Worm (Caenorhabditis elegans) whole organism, mixed stage, embryonic: ENCODE data around the gene asna-1.
A peak's percentile ranks its signal among the peaks of the same experiment; 100 is the strongest.

ENCODE experiments used
- M03D4.4 ChIP-seq: sonication (generic microtip); optimal IDR thresholded peaks from 2 replicates; lab custom pipeline; 2017; ENCODE audit warnings: mild to moderate bottlenecking, missing genetic modification characterization, missing compliant biosample characterization
- bed-3 ChIP-seq: fragments of 200-800 bp; sonication (Bioruptor generic); optimal IDR thresholded peaks from 3 replicates; lab custom pipeline; 2018; ENCODE audit warnings: mild to moderate bottlenecking, missing genetic modification characterization, moderate library complexity, missing compliant biosample characterization
- blmp-1 ChIP-seq: fragments of 150-350 bp; optimal IDR thresholded peaks from 2 replicates; lab custom pipeline; 2014; ENCODE audit warnings: missing biosample characterization, missing genetic modification characterization
- ceh-39 ChIP-seq: fragments of 150-350 bp; optimal IDR thresholded peaks from 2 replicates; lab custom pipeline; 2014; ENCODE audit warnings: missing biosample characterization, missing genetic modification characterization
- ceh-43 ChIP-seq: fragments of 200-800 bp; sonication (Bioruptor generic); optimal IDR thresholded peaks from 2 replicates; lab custom pipeline; 2018; ENCODE audit warnings: mild to moderate bottlenecking, missing genetic modification characterization, moderate library complexity, missing compliant biosample characterization
- ceh-83 ChIP-seq: fragments of 200-800 bp; sonication (Bioruptor generic); optimal IDR thresholded peaks from 2 replicates; lab custom pipeline; 2018; ENCODE audit warnings: mild to moderate bottlenecking, missing genetic modification characterization, missing compliant biosample characterization
- ces-1 ChIP-seq: fragments of 150-350 bp; optimal IDR thresholded peaks from 2 replicates; lab custom pipeline; 2014; ENCODE audit warnings: missing biosample characterization, missing genetic modification reagents, missing genetic modification characterization
- cnd-1 ChIP-seq: fragments of 200-800 bp; sonication (Bioruptor generic); optimal IDR thresholded peaks from 2 replicates; lab custom pipeline; 2018; ENCODE audit warnings: mild to moderate bottlenecking, missing genetic modification characterization, missing compliant biosample characterization
- drap-1 ChIP-seq: fragments of 200-800 bp; sonication (Bioruptor generic); optimal IDR thresholded peaks from 3 replicates; lab custom pipeline; 2018; ENCODE audit warnings: mild to moderate bottlenecking, missing genetic modification characterization, missing compliant biosample characterization
- elt-1 ChIP-seq: sonication (generic microtip); optimal IDR thresholded peaks from 2 replicates; lab custom pipeline; 2017; ENCODE audit warnings: missing genetic modification characterization, mild to moderate bottlenecking, missing compliant biosample characterization, antibody characterized with exemption, moderate library complexity, borderline replicate concordance; ENCODE audit not compliant: insufficient read depth
- elt-3 ChIP-seq: fragments of 150-350 bp; optimal IDR thresholded peaks from 2 replicates; lab custom pipeline; 2014; ENCODE audit warnings: missing biosample characterization, missing genetic modification characterization
- flh-1 ChIP-seq: fragments of 200-800 bp; sonication (Bioruptor generic); optimal IDR thresholded peaks from 2 replicates; lab custom pipeline; 2018; ENCODE audit warnings: mild to moderate bottlenecking, missing genetic modification characterization, moderate library complexity, missing compliant biosample characterization
- ham-2 ChIP-seq: fragments of 200-800 bp; sonication (Bioruptor generic); optimal IDR thresholded peaks from 2 replicates; lab custom pipeline; 2018; ENCODE audit warnings: mild to moderate bottlenecking, missing genetic modification characterization, missing compliant biosample characterization
- hlh-1 ChIP-seq: fragments of 150-350 bp; optimal IDR thresholded peaks from 2 replicates; lab custom pipeline; 2014; ENCODE audit warnings: missing biosample characterization, missing genetic modification reagents, missing genetic modification characterization
- lin-13 ChIP-seq: fragments of 150-350 bp; optimal IDR thresholded peaks from 2 replicates; lab custom pipeline; 2014; ENCODE audit warnings: missing biosample characterization, missing genetic modification characterization
- lsy-2 ChIP-seq: fragments of 150-350 bp; optimal IDR thresholded peaks from 2 replicates; lab custom pipeline; 2014; ENCODE audit warnings: missing biosample characterization, missing genetic modification characterization
- mab-5 ChIP-seq: fragments of 150-350 bp; optimal IDR thresholded peaks from 2 replicates; lab custom pipeline; 2014; ENCODE audit warnings: missing biosample characterization, missing genetic modification characterization
- mep-1 ChIP-seq: fragments of 150-350 bp; optimal IDR thresholded peaks from 2 replicates; lab custom pipeline; 2017; ENCODE audit warnings: missing biosample characterization, missing genetic modification reagents, missing genetic modification characterization, inconsistent platforms
- mls-2 ChIP-seq: sonication (generic microtip); optimal IDR thresholded peaks from 2 replicates; lab custom pipeline; 2016; ENCODE audit warnings: mild to moderate bottlenecking, missing genetic modification characterization, moderate library complexity, missing compliant biosample characterization
- nhr-12 ChIP-seq: fragments of 150-350 bp; optimal IDR thresholded peaks from 2 replicates; lab custom pipeline; 2014; ENCODE audit warnings: missing biosample characterization, missing genetic modification characterization
- nhr-2 ChIP-seq: fragments of 150-350 bp; optimal IDR thresholded peaks from 2 replicates; lab custom pipeline; 2014; ENCODE audit warnings: missing biosample characterization, missing genetic modification characterization
- nhr-237 ChIP-seq: fragments of 150-350 bp; optimal IDR thresholded peaks from 2 replicates; lab custom pipeline; 2014; ENCODE audit warnings: missing biosample characterization, missing genetic modification characterization
- nhr-28 ChIP-seq: fragments of 150-350 bp; optimal IDR thresholded peaks from 2 replicates; lab custom pipeline; 2014; ENCODE audit warnings: missing biosample characterization, missing genetic modification characterization
- nhr-76 ChIP-seq: sonication (generic microtip); optimal IDR thresholded peaks from 2 replicates; lab custom pipeline; 2017; ENCODE audit warnings: missing biosample characterization, missing genetic modification characterization
- pha-4 ChIP-seq: fragments of 150-350 bp; optimal IDR thresholded peaks from 2 replicates; lab custom pipeline; 2018; ENCODE audit warnings: missing biosample characterization, missing genetic modification reagents, missing genetic modification characterization
- sptf-1 ChIP-seq: sonication (generic microtip); optimal IDR thresholded peaks from 2 replicates; lab custom pipeline; 2017; ENCODE audit warnings: mild to moderate bottlenecking, missing genetic modification characterization, moderate library complexity, missing compliant biosample characterization
- tbx-8 ChIP-seq: fragments of 200-800 bp; sonication (Bioruptor generic); optimal IDR thresholded peaks from 2 replicates; lab custom pipeline; 2018; ENCODE audit warnings: mild to moderate bottlenecking, missing genetic modification characterization, moderate library complexity, missing compliant biosample characterization
- unc-120 ChIP-seq: sonication (generic microtip); optimal IDR thresholded peaks from 2 replicates; lab custom pipeline; 2017; ENCODE audit warnings: missing genetic modification characterization, missing compliant biosample characterization; ENCODE audit not compliant: poor library complexity, severe bottlenecking
- unc-39 ChIP-seq: fragments of 150-350 bp; optimal IDR thresholded peaks from 2 replicates; lab custom pipeline; 2014; ENCODE audit warnings: missing biosample characterization, missing genetic modification characterization
- unc-62 ChIP-seq: fragments of 150-350 bp; optimal IDR thresholded peaks from 2 replicates; lab custom pipeline; 2014; ENCODE audit warnings: missing biosample characterization, missing genetic modification reagents, missing genetic modification characterization
- zip-8 ChIP-seq: fragments of 150-350 bp; optimal IDR thresholded peaks from 2 replicates; lab custom pipeline; 2014; ENCODE audit warnings: missing biosample characterization, missing genetic modification characterization
- ztf-11 ChIP-seq: fragments of 150-350 bp; optimal IDR thresholded peaks from 2 replicates; lab custom pipeline; 2014; ENCODE audit warnings: missing biosample characterization, missing genetic modification characterization

Gene asna-1

DNA sequence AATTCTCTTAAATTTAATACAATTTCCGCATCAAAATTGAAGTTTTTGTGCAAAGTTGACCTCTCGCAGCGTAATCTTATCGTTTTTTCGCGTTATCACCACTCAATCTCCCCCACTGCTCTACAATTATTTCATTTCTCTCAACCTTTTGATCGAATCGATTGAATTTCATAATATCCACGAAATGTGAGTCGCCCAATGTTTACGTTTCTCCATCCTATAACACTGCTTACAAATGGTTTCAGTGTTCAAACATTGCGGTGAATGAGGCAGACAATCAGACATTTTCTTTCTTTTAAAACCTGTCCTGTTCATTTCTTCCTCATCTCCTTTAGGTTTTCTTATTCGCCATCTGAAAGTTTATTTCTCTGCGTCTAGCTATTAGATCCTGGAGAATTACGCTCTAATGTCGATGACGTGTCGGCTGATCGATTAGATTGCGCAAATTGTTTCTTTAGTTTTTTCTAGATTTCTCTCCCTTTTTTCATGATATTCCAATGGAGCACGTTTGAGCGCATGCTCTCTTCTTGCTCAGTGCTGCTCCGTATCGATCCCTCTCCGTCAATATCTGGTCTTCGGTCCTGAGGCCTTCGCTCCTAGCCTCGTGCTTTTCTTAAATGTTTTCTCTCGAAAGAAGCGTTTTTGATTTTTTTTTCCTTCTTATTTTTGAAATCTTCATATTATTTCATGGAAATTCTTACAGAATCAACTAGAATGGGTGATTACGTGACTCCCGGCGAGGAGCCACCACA lies 10.2 kb downstream of the asna-1 start, which contains the start of gene unc-32:
unc-32 (plus strand) TSS at position 702 of the 752 bp plus-strand sequence.
- peak; percentile 21 for TF ChIP-seq mep-1 (tag; lab: Kevin White, UChicago)
- TF ChIP-seq lsy-2: peak; percentile 8
- peak; percentile 51 for TF ChIP-seq ces-1 (GFP tag; lab: Kevin White, UChicago)
- peak; percentile 5 for TF ChIP-seq ceh-39 (tag; lab: Kevin White, UChicago)
- TF ChIP-seq flh-1: no peak
- peak; percentile 2 for TF ChIP-seq unc-62
- TF ChIP-seq elt-1 (tag; lab: Kevin White, UChicago): no peak

- TF ChIP-seq nhr-12 (tag; lab: Kevin White, UChicago): no peak
- TF ChIP-seq mep-1 (tag; lab: Kevin White, UChicago): no peak
- TF ChIP-seq ceh-43 (GFP tag; lab: Kevin White, UChicago): no peak
- TF ChIP-seq flh-1: no peak
- no peak for TF ChIP-seq blmp-1 (tag; lab: Kevin White, UChicago)
- TF ChIP-seq bed-3 (GFP tag; lab: Kevin White, UChicago): no peak
- no peak for TF ChIP-seq mab-5 (tag; lab: Kevin White, UChicago)
- no peak for TF ChIP-seq nhr-76
- no peak for TF ChIP-seq ztf-11 (tag; lab: Kevin White, UChicago)
- TF ChIP-seq nhr-237 (tag; lab: Kevin White, UChicago): no peak
- TF ChIP-seq ham-2: no peak
- no peak for TF ChIP-seq M03D4.4 (tag; lab: Kevin White, UChicago)
- TF ChIP-seq tbx-8: no peak
- no peak for TF ChIP-seq drap-1
- no peak for TF ChIP-seq hlh-1 (tag; lab: Kevin White, UChicago)
- no peak for TF ChIP-seq mls-2 (tag; lab: Kevin White, UChicago)
- no peak for TF ChIP-seq lin-13 (tag; lab: Kevin White, UChicago)
- no peak for TF ChIP-seq zip-8 (tag; lab: Kevin White, UChicago)
- TF ChIP-seq pha-4 (tag; lab: Kevin White, UChicago): no peak
- TF ChIP-seq ces-1 (GFP tag; lab: Kevin White, UChicago): no peak
Measured at ce11 chrIII:8910139-8910538, 15.3 kb downstream of the asna-1 start.

- TF ChIP-seq nhr-12 (tag; lab: Kevin White, UChicago): no peak
- no peak for TF ChIP-seq ceh-39 (tag; lab: Kevin White, UChicago)
- TF ChIP-seq ham-2: no peak
- no peak for TF ChIP-seq M03D4.4 (tag; lab: Kevin White, UChicago)
- TF ChIP-seq, all 35 proteins: peak for 0
Measured at ce11 chrIII:8911598-8912194, 16.8 kb downstream of the asna-1 start, which contains the start of gene tpk-1. TSS of gene tpk-1 (plus strand) at chrIII:8912144.

DNA sequence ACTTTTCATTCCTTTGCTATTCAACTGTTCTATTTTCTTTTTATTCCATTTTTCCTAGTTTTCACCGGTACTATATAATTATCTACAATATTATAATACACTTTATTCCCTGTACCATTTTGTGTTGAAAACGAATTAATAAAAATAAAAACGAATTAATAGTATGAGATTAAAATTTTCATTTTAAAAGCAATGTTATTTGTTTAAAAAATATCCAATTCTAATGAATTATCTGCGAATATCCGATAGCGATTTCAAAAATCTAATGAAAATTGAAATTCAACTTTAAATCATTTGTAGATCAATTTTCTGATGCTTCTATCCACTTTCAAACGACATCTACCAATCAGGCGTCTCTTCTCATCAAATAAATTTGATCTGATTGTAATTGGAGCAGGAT lies 18.6 kb downstream of the asna-1 start, which contains the start of gene trxr-2:
trxr-2 (plus strand) TSS at position 301 of the 400 bp plus-strand sequence.
- TF ChIP-seq ceh-39 (tag; lab: Kevin White, UChicago) (no peak), nhr-28 (tag; lab: Kevin White, UChicago) (no peak), ceh-43 (GFP tag; lab: Kevin White, UChicago) (no peak), pha-4 (tag; lab: Kevin White, UChicago) (no peak), unc-62 (no peak), cnd-1 (no peak), M03D4.4 (tag; lab: Kevin White, UChicago) (no peak), mep-1 (tag; lab: Kevin White, UChicago) (no peak), sptf-1 (tag; lab: Kevin White, UChicago) (no peak), lsy-2 (no peak), nhr-2 (no peak), blmp-1 (tag; lab: Kevin White, UChicago) (no peak), hlh-1 (tag; lab: Kevin White, UChicago) (no peak), unc-39 (tag; lab: Kevin White, UChicago) (no peak), tbx-8 (no peak)

ce11 chrIII:8917879-8918381 lies 23.0 kb downstream of the asna-1 start, which contains the start of gene cdc-25.3:
TSS of gene cdc-25.3 (minus strand) at chrIII:8917929.
- TF ChIP-seq nhr-76: no peak
- TF ChIP-seq tbx-8: no peak
- TF ChIP-seq elt-3: no peak
- no peak for TF ChIP-seq ceh-39 (tag; lab: Kevin White, UChicago)
- no peak for TF ChIP-seq blmp-1 (tag; lab: Kevin White, UChicago)
- no peak for TF ChIP-seq ceh-83 (GFP tag; lab: Kevin White, UChicago)
- no peak for TF ChIP-seq unc-120 (tag; lab: Kevin White, UChicago)
- TF ChIP-seq bed-3 (GFP tag; lab: Kevin White, UChicago): no peak
- no peak for TF ChIP-seq M03D4.4 (tag; lab: Kevin White, UChicago)
- TF ChIP-seq nhr-2: no peak
